Comparison of ENCODE assay signal across 3 worm cellular contexts in the genomic region with DNA sequence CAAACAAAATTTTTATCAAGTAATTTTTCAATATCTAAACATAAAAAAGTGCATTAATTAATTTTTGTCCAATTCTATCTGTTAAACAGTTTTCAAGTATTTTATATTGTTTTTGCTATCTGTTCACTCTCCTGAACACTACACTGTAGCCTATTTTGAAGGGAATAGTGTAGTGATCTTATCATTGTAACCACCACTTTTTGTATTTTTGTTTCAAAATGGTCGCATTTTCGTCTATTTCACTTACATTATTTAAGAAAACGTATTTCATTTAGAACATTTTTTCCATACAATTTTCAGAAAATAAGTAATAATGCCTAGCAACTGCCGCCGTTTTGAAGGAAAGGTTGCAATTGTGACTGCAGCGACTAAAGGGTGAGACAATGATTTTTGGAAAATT.
TF ChIP-seq lines count a peak whose summit lies in the region.

A gene (plus strand): TSS at position 301 of the 400 bp plus-strand sequence.

TF ChIP-seq in whole organism, L1 larva, 84 proteins besides CTCF, POLR2A, EP300 and RAD21:
- TF ChIP-seq lir-3 (tag; optimal IDR thresholded peaks at IDR 0.05; lab: Kevin White, UChicago; ENCODE audit: poor library complexity): no peak
- no peak for TF ChIP-seq elt-2 (tag; optimal IDR thresholded peaks at IDR 0.05; lab: Kevin White, UChicago)
- TF ChIP-seq fkh-8 (tag; optimal IDR thresholded peaks at IDR 0.05; lab: Kevin White, UChicago): no peak
- no peak for TF ChIP-seq unc-130 (tag; optimal IDR thresholded peaks at IDR 0.05; lab: Kevin White, UChicago)
- TF ChIP-seq unc-62 (GFP tag; optimal IDR thresholded peaks at IDR 0.05; lab: Kevin White, UChicago): no peak
- TF ChIP-seq nhr-20 (tag; optimal IDR thresholded peaks at IDR 0.05; lab: Kevin White, UChicago): peak; percentile 14
- no peak for TF ChIP-seq lin-35 (GFP tag; optimal IDR thresholded peaks at IDR 0.05; lab: Kevin White, UChicago)
- no peak for TF ChIP-seq unc-86 (tag; optimal IDR thresholded peaks at IDR 0.05; lab: Kevin White, UChicago)

TF ChIP-seq in whole organism, L3 larva, 47 proteins besides CTCF, POLR2A, EP300 and RAD21:
- TF ChIP-seq ceh-28 (tag; optimal IDR thresholded peaks at IDR 0.05; lab: Kevin White, UChicago) (no peak), nfya-1 (tag; optimal IDR thresholded peaks at IDR 0.05; lab: Kevin White, UChicago; ENCODE audit: insufficient read depth) (no peak), pqm-1 (tag; optimal IDR thresholded peaks at IDR 0.05; lab: Kevin White, UChicago) (peak; percentile 10), nhr-43 (tag; optimal IDR thresholded peaks at IDR 0.05; lab: Kevin White, UChicago; ENCODE audit: poor library complexity, severe bottlenecking) (no peak), egl-27 (tag; optimal IDR thresholded peaks at IDR 0.05; lab: Kevin White, UChicago) (no peak), ceh-82 (tag; optimal IDR thresholded peaks at IDR 0.05; lab: Kevin White, UChicago) (no peak), elt-2 (tag; optimal IDR thresholded peaks at IDR 0.05; lab: Kevin White, UChicago) (peak; percentile 6)

TF ChIP-seq in whole organism, L4 larva, 104 proteins besides CTCF, POLR2A, EP300 and RAD21:
- no peak for TF ChIP-seq ceh-28 (tag; optimal IDR thresholded peaks at IDR 0.05; lab: Kevin White, UChicago)
- peak; percentile 61 for TF ChIP-seq aha-1 (tag; lab: Kevin White, UChicago)
- no peak for TF ChIP-seq lin-29 (GFP tag; IDR thresholded peaks at IDR 0.05; lab: Robert Waterston, UW)
- no peak for TF ChIP-seq nhr-76 (tag; optimal IDR thresholded peaks at IDR 0.05; lab: Kevin White, UChicago)
- no peak for TF ChIP-seq Y48G9A.11 (GFP tag; IDR thresholded peaks at IDR 0.05; lab: Robert Waterston, UW)
- TF ChIP-seq madf-9 (GFP tag; conservative IDR thresholded peaks at IDR 0.05; lab: Robert Waterston, UW): no peak
- TF ChIP-seq zfp-3 (GFP tag; conservative IDR thresholded peaks at IDR 0.05; lab: Robert Waterston, UW): no peak
- no peak for TF ChIP-seq zip-2 (tag; optimal IDR thresholded peaks at IDR 0.05; lab: Kevin White, UChicago)
- TF ChIP-seq nhr-6 (tag; optimal IDR thresholded peaks at IDR 0.05; lab: Kevin White, UChicago): peak; percentile 6
- no peak for TF ChIP-seq F37D6.2 (tag; optimal IDR thresholded peaks at IDR 0.05; lab: Kevin White, UChicago)
- TF ChIP-seq fos-1 (tag; optimal IDR thresholded peaks at IDR 0.05; lab: Kevin White, UChicago): no peak
- TF ChIP-seq duxl-1 (tag; optimal IDR thresholded peaks at IDR 0.05; lab: Kevin White, UChicago; ENCODE audit: poor library complexity): no peak
- TF ChIP-seq daf-16 (GFP tag; optimal IDR thresholded peaks at IDR 0.05; lab: Kevin White, UChicago): no peak
- TF ChIP-seq daf-16 (tag; optimal IDR thresholded peaks at IDR 0.05; lab: Kevin White, UChicago): peak; percentile 36
- TF ChIP-seq mes-2 (tag; optimal IDR thresholded peaks at IDR 0.05; lab: Kevin White, UChicago; ENCODE audit: poor library complexity, severe bottlenecking): no peak
- TF ChIP-seq F10B5.3 (tag; optimal IDR thresholded peaks at IDR 0.05; lab: Kevin White, UChicago): no peak
- peak; percentile 64 for TF ChIP-seq nhr-28 (tag; optimal IDR thresholded peaks at IDR 0.05; lab: Kevin White, UChicago)
- TF ChIP-seq lin-38 (GFP tag; IDR thresholded peaks at IDR 0.05; lab: Robert Waterston, UW): no peak
- TF ChIP-seq sdz-12 (GFP tag; optimal IDR thresholded peaks at IDR 0.05; lab: Kevin White, UChicago): no peak
